Fruit fly (Drosophila melanogaster): ENCODE results near the gene CG13920.

DNA sequence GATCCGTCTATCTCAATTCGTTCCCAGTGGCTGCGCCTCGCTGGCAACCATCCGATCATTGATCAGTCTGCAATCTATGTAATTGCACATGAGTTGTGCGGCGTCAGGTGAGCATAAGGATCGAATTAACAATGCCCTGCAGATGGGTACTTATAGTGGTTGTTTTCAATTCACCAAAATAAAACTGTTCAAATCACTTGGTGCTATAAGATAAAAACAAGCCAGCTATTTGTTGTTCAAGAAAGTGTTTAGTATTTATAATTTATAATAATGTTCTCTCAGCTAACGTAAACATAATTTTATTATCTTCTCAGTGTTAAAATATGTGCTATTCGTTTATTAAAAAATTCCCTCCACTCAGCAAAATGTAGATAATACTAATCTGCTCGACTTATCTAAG lies 33.0 kb upstream of the CG13920 start, which contains the start of gene CG12105:
- TF ChIP-seq CG4496 (GFP tag; IDR thresholded peaks at IDR 0.05) (no peak), D1 (tag; optimal IDR thresholded peaks at IDR 0.05) (no peak), CG34367 (tag; optimal IDR thresholded peaks at IDR 0.05) (no peak)

Measured in whole organism, pupa.